Fruit fly (Drosophila melanogaster) whole organism, embryonic: ENCODE results near the gene CG33111.

Source experiments
- Bdp1 ChIP-seq: fragments of 200-800 bp; sonication (Bioruptor generic); optimal IDR thresholded peaks from 3 replicates; lab custom pipeline; 2016; ENCODE audit warnings: missing biosample characterization, missing genetic modification characterization
- CG10654 ChIP-seq: fragments of 200-800 bp; sonication (Bioruptor generic); optimal IDR thresholded peaks from 2 replicates; lab custom pipeline; 2016; ENCODE audit warnings: missing biosample characterization, missing genetic modification characterization
- CG11398 ChIP-seq: fragments of 200-800 bp; sonication (Bioruptor generic); optimal IDR thresholded peaks from 2 replicates; lab custom pipeline; 2016; ENCODE audit warnings: missing biosample characterization, missing genetic modification characterization
- CG11695 ChIP-seq: fragments of 200-800 bp; sonication (Bioruptor generic); IDR thresholded peaks from 3 replicates; pipeline ENCODE4 v1.3.6; 2022; ENCODE audit warnings: missing biosample characterization, missing genetic modification characterization
- CG12104 ChIP-seq: fragments of 200-800 bp; sonication (Bioruptor generic); optimal IDR thresholded peaks from 3 replicates; lab custom pipeline; 2016; ENCODE audit warnings: missing biosample characterization, missing genetic modification characterization
- CG13296 ChIP-seq: fragments of 200-800 bp; sonication (Bioruptor generic); optimal IDR thresholded peaks from 3 replicates; lab custom pipeline; 2018; ENCODE audit warnings: missing biosample characterization, mild to moderate bottlenecking, missing genetic modification characterization
- CG17912 ChIP-seq: fragments of 200-800 bp; sonication (Bioruptor generic); optimal IDR thresholded peaks from 2 replicates; lab custom pipeline; 2018; ENCODE audit warnings: missing biosample characterization, mild to moderate bottlenecking, missing genetic modification characterization
- CG18619 ChIP-seq: fragments of 200-800 bp; sonication (Bioruptor generic); optimal IDR thresholded peaks from 3 replicates; lab custom pipeline; 2017; ENCODE audit warnings: missing biosample characterization, mild to moderate bottlenecking, missing genetic modification characterization
- CG2116 ChIP-seq: fragments of 200-800 bp; sonication (Bioruptor generic); optimal IDR thresholded peaks from 3 replicates; lab custom pipeline; 2018; ENCODE audit warnings: missing biosample characterization, mild to moderate bottlenecking, missing genetic modification characterization
- CG2129 ChIP-seq: fragments of 200-800 bp; sonication (Bioruptor generic); IDR thresholded peaks from 2 replicates; pipeline ENCODE4 v1.3.6; 2022; ENCODE audit warnings: missing biosample characterization, missing genetic modification characterization; ENCODE audit not compliant: partially characterized antibody
- CG2199 ChIP-seq: fragments of 200-800 bp; sonication (Bioruptor generic); IDR thresholded peaks from 3 replicates; pipeline ENCODE4 v1.3.6; 2022; ENCODE audit warnings: missing biosample characterization, missing genetic modification characterization
- CG32772 ChIP-seq: fragments of 200-800 bp; sonication (Bioruptor generic); IDR thresholded peaks from 2 replicates; pipeline ENCODE4 v1.3.6; 2022; ENCODE audit warnings: missing biosample characterization, missing genetic modification characterization
- CG4424 ChIP-seq: fragments of 200-800 bp; sonication (Bioruptor generic); optimal IDR thresholded peaks from 3 replicates; lab custom pipeline; 2016; ENCODE audit warnings: missing biosample characterization, missing genetic modification characterization
- CG4820 ChIP-seq: fragments of 200-800 bp; sonication (Bioruptor generic); optimal IDR thresholded peaks from 3 replicates; lab custom pipeline; 2016; ENCODE audit warnings: missing biosample characterization, missing genetic modification characterization
- CG6689 ChIP-seq: fragments of 200-800 bp; sonication (Bioruptor generic); IDR thresholded peaks from 2 replicates; pipeline ENCODE4 v1.3.6; 2022; ENCODE audit warnings: missing biosample characterization, missing genetic modification characterization
- CG6791 ChIP-seq: fragments of 200-800 bp; sonication (Bioruptor generic); IDR thresholded peaks from 3 replicates; pipeline ENCODE4 v1.3.6; 2022; ENCODE audit warnings: missing biosample characterization, missing genetic modification characterization; ENCODE audit not compliant: partially characterized antibody
- CG7556 ChIP-seq: fragments of 200-800 bp; sonication (Bioruptor generic); optimal IDR thresholded peaks from 2 replicates; lab custom pipeline; 2017; ENCODE audit warnings: missing biosample characterization, mild to moderate bottlenecking, missing genetic modification characterization
- CG7839 ChIP-seq: fragments of 200-800 bp; sonication (Bioruptor generic); optimal IDR thresholded peaks from 3 replicates; lab custom pipeline; 2018; ENCODE audit warnings: missing biosample characterization, mild to moderate bottlenecking, missing genetic modification characterization, moderate library complexity
- CG7928 ChIP-seq: fragments of 200-800 bp; sonication (Bioruptor generic); optimal IDR thresholded peaks from 2 replicates; lab custom pipeline; 2017; ENCODE audit warnings: missing biosample characterization, mild to moderate bottlenecking, missing genetic modification characterization
- CG8359 ChIP-seq: fragments of 200-800 bp; sonication (Bioruptor generic); optimal IDR thresholded peaks from 2 replicates; lab custom pipeline; 2017; ENCODE audit warnings: missing biosample characterization, mild to moderate bottlenecking, missing genetic modification characterization, borderline replicate concordance
- Deaf1 ChIP-seq: fragments of 200-800 bp; optimal IDR thresholded peaks from 3 replicates; lab custom pipeline; 2019; ENCODE audit warnings: missing biosample characterization, mild to moderate bottlenecking, missing genetic modification characterization, moderate library complexity
- Ets65A ChIP-seq: fragments of 200-800 bp; sonication (Bioruptor generic); peaks from one replicate; lab custom pipeline; 2016; ENCODE audit warnings: missing biosample characterization, missing genetic modification characterization
- Hey ChIP-seq: fragments of 200-800 bp; sonication (Bioruptor generic); optimal IDR thresholded peaks from 3 replicates; lab custom pipeline; 2018; ENCODE audit warnings: missing biosample characterization, mild to moderate bottlenecking, missing genetic modification characterization
- HmgZ ChIP-seq: fragments of 200-800 bp; sonication (Bioruptor generic); optimal IDR thresholded peaks from 2 replicates; lab custom pipeline; 2018; ENCODE audit warnings: missing biosample characterization, mild to moderate bottlenecking, missing genetic modification characterization
- Nf-YC ChIP-seq: fragments of 200-800 bp; optimal IDR thresholded peaks from 3 replicates; lab custom pipeline; 2019; ENCODE audit warnings: missing biosample characterization, mild to moderate bottlenecking, missing genetic modification characterization, moderate library complexity
- Poxn ChIP-seq: fragments of 200-800 bp; sonication (Bioruptor generic); IDR thresholded peaks from 2 replicates; pipeline ENCODE4 v1.3.6; 2022; ENCODE audit warnings: missing biosample characterization, missing genetic modification characterization
- Rfx ChIP-seq: fragments of 200-800 bp; sonication (Bioruptor generic); IDR thresholded peaks from 2 replicates; pipeline ENCODE4 v1.3.6; 2022; ENCODE audit warnings: missing biosample characterization, missing genetic modification characterization
- Sox100B ChIP-seq: fragments of 200-800 bp; sonication (Bioruptor generic); optimal IDR thresholded peaks from 3 replicates; lab custom pipeline; 2018; ENCODE audit warnings: missing biosample characterization, mild to moderate bottlenecking, missing genetic modification characterization
- Sry-β ChIP-seq: fragments of 200-800 bp; sonication (Bioruptor generic); optimal IDR thresholded peaks from 2 replicates; lab custom pipeline; 2018; ENCODE audit warnings: missing biosample characterization, mild to moderate bottlenecking, missing genetic modification characterization, moderate library complexity
- Taf1 ChIP-seq: fragments of 200-800 bp; sonication (Bioruptor generic); IDR thresholded peaks from 2 replicates; pipeline ENCODE4 v1.3.6; 2022; ENCODE audit warnings: missing biosample characterization, missing genetic modification characterization
- Trl ChIP-seq, 3 experiments: fragments of >200 bp in 2 of 3; fragments of 200-800 bp in 1 of 3; sonication (Bioruptor generic) in 1 of 3; optimal IDR thresholded peaks; 2 replicates in 1 of 3; 3 replicates in 2 of 3; lab custom pipeline; 2016 to 2017; ENCODE audit warnings: missing biosample characterization in 1 of 3, missing genetic modification characterization in 1 of 3
- bigmax ChIP-seq: fragments of 200-800 bp; sonication (Bioruptor generic); optimal IDR thresholded peaks from 2 replicates; lab custom pipeline; 2018; ENCODE audit warnings: missing biosample characterization, mild to moderate bottlenecking, missing genetic modification characterization
- caup ChIP-seq: fragments of 200-800 bp; sonication (Bioruptor generic); optimal IDR thresholded peaks from 3 replicates; lab custom pipeline; 2017; ENCODE audit warnings: missing biosample characterization, mild to moderate bottlenecking, missing genetic modification characterization, moderate library complexity; ENCODE audit not compliant: severe bottlenecking
- chn ChIP-seq: fragments of 200-800 bp; sonication (Bioruptor generic); optimal IDR thresholded peaks from 2 replicates; lab custom pipeline; 2016; ENCODE audit warnings: missing biosample characterization, missing genetic modification characterization
- crol ChIP-seq: fragments of 200-800 bp; sonication (Bioruptor generic); IDR thresholded peaks from 2 replicates; pipeline ENCODE4 v1.3.6; 2022; ENCODE audit warnings: missing biosample characterization, missing genetic modification characterization
- dati ChIP-seq: fragments of 200-800 bp; sonication (Bioruptor generic); IDR thresholded peaks from 2 replicates; pipeline ENCODE4 v1.3.6; 2022; ENCODE audit warnings: missing biosample characterization, missing genetic modification characterization
- disco-r ChIP-seq: fragments of 200-800 bp; sonication (Bioruptor generic); optimal IDR thresholded peaks from 2 replicates; lab custom pipeline; 2016; ENCODE audit warnings: missing biosample characterization, missing genetic modification characterization
- dmrt11E ChIP-seq: fragments of 200-800 bp; sonication (Bioruptor generic); optimal IDR thresholded peaks from 3 replicates; lab custom pipeline; 2018; ENCODE audit warnings: missing biosample characterization, mild to moderate bottlenecking, missing genetic modification characterization, moderate library complexity
- dpn ChIP-seq, 2 experiments: fragments of 200-800 bp; sonication (Bioruptor generic); optimal IDR thresholded peaks; 3 replicates each; lab custom pipeline; 2016; ENCODE audit warnings: missing biosample characterization in 2 of 2, missing genetic modification characterization in 2 of 2
- grau ChIP-seq: fragments of 200-800 bp; optimal IDR thresholded peaks from 3 replicates; lab custom pipeline; 2019; ENCODE audit warnings: missing biosample characterization, mild to moderate bottlenecking, missing genetic modification characterization, moderate library complexity
- gt ChIP-seq: fragments of 200-800 bp; sonication (Bioruptor generic); IDR thresholded peaks from 2 replicates; pipeline ENCODE4 v1.3.6; 2022; ENCODE audit warnings: missing biosample characterization, missing genetic modification characterization
- kay ChIP-seq: fragments of 200-800 bp; sonication (Bioruptor generic); optimal IDR thresholded peaks from 2 replicates; lab custom pipeline; 2016; ENCODE audit warnings: missing biosample characterization, missing genetic modification characterization
- knrl ChIP-seq: fragments of 200-800 bp; sonication (Bioruptor generic); IDR thresholded peaks from 3 replicates; pipeline ENCODE4 v1.3.6; 2022; ENCODE audit warnings: missing biosample characterization, missing genetic modification characterization; ENCODE audit not compliant: partially characterized antibody
- nau ChIP-seq: fragments of 200-800 bp; sonication (Bioruptor generic); optimal IDR thresholded peaks from 3 replicates; lab custom pipeline; 2017; ENCODE audit warnings: missing biosample characterization, mild to moderate bottlenecking, missing genetic modification characterization, missing genetic modification reagents
- oc ChIP-seq: fragments of 200-800 bp; sonication (Bioruptor generic); optimal IDR thresholded peaks from 2 replicates; lab custom pipeline; 2018; ENCODE audit warnings: missing biosample characterization, mild to moderate bottlenecking, missing genetic modification characterization, moderate library complexity
- otp ChIP-seq: fragments of 200-800 bp; sonication (Bioruptor generic); IDR thresholded peaks from 3 replicates; pipeline ENCODE4, ENCODE4 v1.3.6; 2022; ENCODE audit warnings: missing biosample characterization, missing genetic modification characterization
- pita ChIP-seq: fragments of 200-800 bp; sonication (Bioruptor generic); optimal IDR thresholded peaks from 2 replicates; lab custom pipeline; 2017; ENCODE audit warnings: missing biosample characterization, mild to moderate bottlenecking, missing genetic modification characterization
- pros ChIP-seq: fragments of 200-800 bp; sonication (Bioruptor generic); optimal IDR thresholded peaks from 3 replicates; lab custom pipeline; 2019; ENCODE audit warnings: missing biosample characterization, mild to moderate bottlenecking, missing genetic modification characterization, moderate library complexity
- sisA ChIP-seq: fragments of 200-800 bp; sonication (Bioruptor generic); IDR thresholded peaks from 2 replicates; pipeline ENCODE4 v1.3.6; 2022; ENCODE audit warnings: missing biosample characterization, missing genetic modification characterization
- tgo ChIP-seq: fragments of 200-800 bp; sonication (Bioruptor generic); IDR thresholded peaks from 3 replicates; pipeline ENCODE4 v1.3.6; 2022; ENCODE audit warnings: missing biosample characterization, missing genetic modification characterization
- ttk ChIP-seq: fragments of 200-800 bp; sonication (Bioruptor generic); IDR thresholded peaks from 2 replicates; pipeline ENCODE4 v2.1.2; 2022; ENCODE audit warnings: missing biosample characterization, missing genetic modification characterization

Gene CG33111

dm6 chr3R:23752728-23753127 lies 66.3 kb downstream of the CG33111 start, which contains the start of the genes RanBP3 and Rpt5:
RanBP3 (minus strand) TSS chr3R:23752834.
Rpt5 (plus strand) TSS chr3R:23752876.
- TF ChIP-seq CG32772 (GFP tag; lab: Robert Waterston, UW), result no peak
- TF ChIP-seq Bdp1, result peak; percentile 5
- no peak for TF ChIP-seq Sox100B (GFP tag; lab: Kevin White, UChicago)
- TF ChIP-seq nau (GFP tag; lab: Kevin White, UChicago), result no peak
- TF ChIP-seq CG11695, result 0 out of 3 replicates have a peak, but pooled peaks have one; percentile 42
- no peak for TF ChIP-seq CG6689 (GFP tag; lab: Robert Waterston, UW)
- TF ChIP-seq Hey (tag; lab: Kevin White, UChicago), result no peak
- no peak for TF ChIP-seq otp
- TF ChIP-seq kay (GFP tag; lab: Kevin White, UChicago), result peak; percentile 42
- no peak for TF ChIP-seq CG7928 (GFP tag; lab: Kevin White, UChicago)
- TF ChIP-seq CG12104 (GFP tag; lab: Kevin White, UChicago), result peak; percentile 0
- TF ChIP-seq CG2129, result peak; percentile 46; the same call in 1 of the 2 replicates
- peak; percentile 90 for TF ChIP-seq CG6791 (GFP tag; lab: Robert Waterston, UW)
- no peak; the same call in 1 of the 2 replicates for TF ChIP-seq ttk (GFP tag; lab: Robert Waterston, UW)
- peak; percentile 85 for TF ChIP-seq CG2116
- TF ChIP-seq dmrt11E (tag; lab: Kevin White, UChicago), result no peak
- peak; percentile 31 for TF ChIP-seq CG4424 (GFP tag; lab: Kevin White, UChicago)
- peak; percentile 36 for TF ChIP-seq chn
- no peak for TF ChIP-seq pita
- no peak for TF ChIP-seq bigmax (GFP tag; lab: Kevin White, UChicago)
- TF ChIP-seq CG7839 (tag; lab: Kevin White, UChicago), result no peak
- TF ChIP-seq CG10654 (GFP tag; lab: Kevin White, UChicago), result no peak
- TF ChIP-seq gt (GFP tag; lab: Robert Waterston, UW), result no peak
- TF ChIP-seq Nf-YC, result no peak
- TF ChIP-seq disco-r (GFP tag; lab: Kevin White, UChicago), result no peak
- TF ChIP-seq HmgZ, result peak; percentile 89
- TF ChIP-seq CG11398 (GFP tag; lab: Kevin White, UChicago), result peak; percentile 52
- no peak for TF ChIP-seq pros
- peak; percentile 75 for TF ChIP-seq knrl
- TF ChIP-seq Sry-β, result no peak
- TF ChIP-seq dati, result no peak
- TF ChIP-seq sisA (GFP tag; lab: Robert Waterston, UW), result no peak; the same call in 1 of the 2 replicates
- TF ChIP-seq Poxn (GFP tag; lab: Robert Waterston, UW), result no peak
- TF ChIP-seq grau (tag; lab: Kevin White, UChicago), result peak; percentile 41
- peak; percentile 91 for TF ChIP-seq Ets65A (GFP tag; lab: Kevin White, UChicago)
- TF ChIP-seq CG7556, result peak; percentile 17
- TF ChIP-seq CG17912, result peak; percentile 7
- no peak for TF ChIP-seq Trl (optimal IDR thresholded peaks at IDR 0.05; lab: Kevin White, UChicago)
- TF ChIP-seq Trl (GFP tag; optimal IDR thresholded peaks at IDR 0.05; lab: Kevin White, UChicago), result peak; percentile 50
- peak; percentile 24 for TF ChIP-seq CG18619 (GFP tag; lab: Kevin White, UChicago)
- peak; percentile 75 for TF ChIP-seq caup (GFP tag; lab: Kevin White, UChicago)
- no peak for TF ChIP-seq Deaf1 (tag; lab: Kevin White, UChicago)
- no peak for TF ChIP-seq CG2199 (GFP tag; lab: Robert Waterston, UW)
- TF ChIP-seq tgo (GFP tag; lab: Robert Waterston, UW), result no peak
- no peak for TF ChIP-seq Taf1 (GFP tag; lab: Robert Waterston, UW)
- no peak for TF ChIP-seq oc (tag; lab: Kevin White, UChicago)
- peak; percentile 3 for TF ChIP-seq CG4820 (GFP tag; lab: Kevin White, UChicago)
- TF ChIP-seq dpn (GFP tag; optimal IDR thresholded peaks at IDR 0.05; lab: Kevin White, UChicago), result peak; percentile 62 to 78
- peak; percentile 49 for TF ChIP-seq CG13296 (GFP tag; lab: Kevin White, UChicago)
- TF ChIP-seq crol (GFP tag; lab: Robert Waterston, UW), result no peak
- peak; percentile 83 for TF ChIP-seq Rfx (GFP tag; lab: Robert Waterston, UW)
- no peak for TF ChIP-seq CG8359
